Fruit fly (Drosophila melanogaster): ENCODE measurements around the gene Cp15.

The Cp15 gene

dm6 chr3L:8708856-8709255 is 19.4 kb upstream of the Cp15 start (continued):
- TF ChIP-seq Taf1 (GFP tag; IDR thresholded peaks at IDR 0.05) = no peak
- TF ChIP-seq CG15479 (GFP tag; optimal IDR thresholded peaks at IDR 0.05) = no peak
- no peak for TF ChIP-seq CG8765 (GFP tag; IDR thresholded peaks at IDR 0.05)
- TF ChIP-seq Bdp1 (GFP tag; optimal IDR thresholded peaks at IDR 0.05) = no peak
- TF ChIP-seq CG12104 (GFP tag; optimal IDR thresholded peaks at IDR 0.05) = no peak
- TF ChIP-seq yki (optimal IDR thresholded peaks at IDR 0.05) = no peak
- no peak for TF ChIP-seq CG7928 (GFP tag; optimal IDR thresholded peaks at IDR 0.05)
- no peak for TF ChIP-seq CG7963 (GFP tag; IDR thresholded peaks at IDR 0.05; ENCODE audit: partially characterized antibody)
- TF ChIP-seq dimm (GFP tag; IDR thresholded peaks at IDR 0.05) = no peak
- TF ChIP-seq Stat92E (GFP tag; optimal IDR thresholded peaks at IDR 0.05) = no peak
- TF ChIP-seq CG4360 (GFP tag; IDR thresholded peaks at IDR 0.05) = no peak
- TF ChIP-seq CG18619 (GFP tag; optimal IDR thresholded peaks at IDR 0.05) = no peak
- TF ChIP-seq nau (GFP tag; optimal IDR thresholded peaks at IDR 0.05) = no peak
- no peak for TF ChIP-seq hbn (GFP tag; IDR thresholded peaks at IDR 0.05; ENCODE audit: partially characterized antibody)
- TF ChIP-seq CG9437 (GFP tag; optimal IDR thresholded peaks at IDR 0.05) = no peak
- TF ChIP-seq az2 (GFP tag; optimal IDR thresholded peaks at IDR 0.05) = no peak
- no peak for TF ChIP-seq CG18764 (GFP tag; optimal IDR thresholded peaks at IDR 0.05)
- peak; percentile 33 for TF ChIP-seq cwo (GFP tag; optimal IDR thresholded peaks at IDR 0.05)
- no peak for TF ChIP-seq Chrac-16 (GFP tag; optimal IDR thresholded peaks at IDR 0.05)
- no peak for TF ChIP-seq sim (GFP tag; IDR thresholded peaks at IDR 0.05)
- TF ChIP-seq CG2199 (GFP tag; IDR thresholded peaks at IDR 0.05) = no peak
- TF ChIP-seq lola (GFP tag; optimal IDR thresholded peaks at IDR 0.05) = no peak
- TF ChIP-seq shn (GFP tag; optimal IDR thresholded peaks at IDR 0.05) = no peak
- TF ChIP-seq NK7.1 (GFP tag; optimal IDR thresholded peaks at IDR 0.05) = no peak
- peak; percentile 5 for TF ChIP-seq CG7786 (GFP tag; optimal IDR thresholded peaks at IDR 0.05)
- TF ChIP-seq Rfx (GFP tag; IDR thresholded peaks at IDR 0.05) = no peak
- TF ChIP-seq CG6689 (GFP tag; IDR thresholded peaks at IDR 0.05) = no peak
- TF ChIP-seq HLH3B (GFP tag; IDR thresholded peaks at IDR 0.05) = no peak
- TF ChIP-seq Deaf1 (tag; optimal IDR thresholded peaks at IDR 0.05) = no peak
- TF ChIP-seq Dip3 (GFP tag; optimal IDR thresholded peaks at IDR 0.05) = peak; percentile 25
- no peak for TF ChIP-seq dan (GFP tag; IDR thresholded peaks at IDR 0.05)
- TF ChIP-seq CG8290 (GFP tag; optimal IDR thresholded peaks at IDR 0.05) = no peak
- TF ChIP-seq CG8290 (tag; optimal IDR thresholded peaks at IDR 0.05) = peak in 1 of 2 experiments; percentile 12
- TF ChIP-seq ro (GFP tag; IDR thresholded peaks at IDR 0.05) = no peak
- no peak for TF ChIP-seq kah (GFP tag; optimal IDR thresholded peaks at IDR 0.05)
- TF ChIP-seq CG2120 (GFP tag; optimal IDR thresholded peaks at IDR 0.05) = peak; percentile 61
- no peak for TF ChIP-seq Nf-YC (tag; optimal IDR thresholded peaks at IDR 0.05)
- no peak for TF ChIP-seq pum (GFP tag; optimal IDR thresholded peaks at IDR 0.05)
- TF ChIP-seq GATAe (GFP tag; conservative IDR thresholded peaks at IDR 0.05) = peak; percentile 27; the same call in 1 of the 2 replicates
- no peak for TF ChIP-seq cad (GFP tag; optimal IDR thresholded peaks at IDR 0.05)
- TF ChIP-seq CG4617 (GFP tag; optimal IDR thresholded peaks at IDR 0.05; ENCODE audit: borderline replicate concordance) = no peak
- no peak for TF ChIP-seq TFAM (GFP tag; optimal IDR thresholded peaks at IDR 0.05)
- no peak for TF ChIP-seq kni (GFP tag; optimal IDR thresholded peaks at IDR 0.05)
- TF ChIP-seq Atf6 (GFP tag; IDR thresholded peaks at IDR 0.05) = peak; percentile 63
- TF ChIP-seq stwl (tag; optimal IDR thresholded peaks at IDR 0.05) = no peak
- TF ChIP-seq CG7987 (GFP tag; optimal IDR thresholded peaks at IDR 0.05) = no peak
- 0 out of 2 replicates have a peak, but pooled peaks have one; percentile 36 for TF ChIP-seq CG10321 (GFP tag; IDR thresholded peaks at IDR 0.05)
- peak; percentile 13 for TF ChIP-seq grau (tag; optimal IDR thresholded peaks at IDR 0.05)
- no peak for TF ChIP-seq CG43689 (GFP tag; IDR thresholded peaks at IDR 0.05)
- peak; percentile 24 for TF ChIP-seq CG3281 (GFP tag; optimal IDR thresholded peaks at IDR 0.05)
- TF ChIP-seq Atf-2 (GFP tag; optimal IDR thresholded peaks at IDR 0.05) = no peak
- no peak for TF ChIP-seq CG32767 (GFP tag; IDR thresholded peaks at IDR 0.05)
- no peak for TF ChIP-seq sr (GFP tag; IDR thresholded peaks at IDR 0.05)

Data from whole organism, embryonic.